Worm (Caenorhabditis elegans): Measurements from ENCODE around the gene D1005.10.

D1005.10 gene

DNA sequence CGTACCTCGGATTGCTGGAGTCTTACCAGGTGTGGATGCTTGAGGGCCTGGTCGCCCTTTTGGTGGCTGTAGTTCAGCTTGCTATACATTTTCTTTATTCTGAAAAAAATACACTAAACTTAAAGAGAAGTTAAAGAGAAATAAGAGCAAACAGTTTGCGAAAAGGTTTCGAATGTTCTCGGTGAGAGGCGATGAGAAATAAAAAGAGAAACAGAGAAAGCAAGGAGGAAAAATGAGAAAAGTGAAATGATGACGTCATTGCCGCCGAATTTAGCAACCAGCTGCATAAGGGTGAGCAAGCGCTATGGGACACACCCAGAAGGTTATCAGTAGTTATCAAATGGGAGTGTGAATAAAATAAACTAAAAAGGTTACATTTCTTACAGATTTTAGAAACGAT is 32.2 kb downstream of the D1005.10 start, which contains the start of gene cebp-1:
Gene cebp-1, minus strand, starts transcription at position 99 of the 400 bp plus-strand sequence.
- TF ChIP-seq him-1 (tag; optimal IDR thresholded peaks at IDR 0.05) (no peak), W03F9.2 (tag; optimal IDR thresholded peaks at IDR 0.05) (peak; percentile 39)

DNA sequence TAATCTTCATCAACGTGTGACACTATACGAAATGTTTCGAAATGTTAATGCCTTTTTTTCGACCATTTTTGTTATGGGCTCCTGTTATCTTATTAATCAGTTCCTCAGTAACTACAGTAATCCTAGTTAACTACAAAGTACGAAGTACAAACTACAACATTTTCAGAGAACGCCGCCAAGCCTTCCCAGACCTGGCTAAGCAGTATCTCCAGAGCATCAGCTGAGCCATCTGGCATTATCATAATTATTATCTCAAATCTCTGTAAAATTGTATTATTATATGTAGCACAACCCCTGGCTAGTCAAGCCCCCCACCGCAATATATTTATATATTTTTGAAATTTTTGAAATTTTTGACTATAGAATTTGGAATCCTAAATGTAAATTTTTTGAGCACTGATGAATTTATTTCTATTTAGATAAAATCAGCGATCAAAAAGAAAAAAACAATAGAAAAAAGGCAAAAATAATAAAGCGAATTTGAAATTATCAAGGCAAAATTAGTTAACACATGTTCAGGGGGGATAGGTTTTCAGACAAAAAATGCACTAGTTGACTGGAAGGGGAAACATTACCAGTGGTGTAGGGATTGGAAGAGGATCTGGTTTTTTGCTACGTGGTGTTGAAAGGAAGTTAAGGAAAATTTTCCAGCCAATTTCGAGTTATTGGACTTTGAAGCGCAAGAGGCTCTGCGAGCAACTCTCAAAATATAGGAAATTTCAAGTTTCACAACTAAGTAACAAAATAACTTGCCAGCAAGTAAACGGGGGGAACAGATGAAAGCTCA is 34.0 kb downstream of the D1005.10 start:
- TF ChIP-seq him-1 (tag; optimal IDR thresholded peaks at IDR 0.05): no peak
- TF ChIP-seq dao-5 (tag; optimal IDR thresholded peaks at IDR 0.05): no peak
- TF ChIP-seq W03F9.2 (tag; optimal IDR thresholded peaks at IDR 0.05): no peak

DNA sequence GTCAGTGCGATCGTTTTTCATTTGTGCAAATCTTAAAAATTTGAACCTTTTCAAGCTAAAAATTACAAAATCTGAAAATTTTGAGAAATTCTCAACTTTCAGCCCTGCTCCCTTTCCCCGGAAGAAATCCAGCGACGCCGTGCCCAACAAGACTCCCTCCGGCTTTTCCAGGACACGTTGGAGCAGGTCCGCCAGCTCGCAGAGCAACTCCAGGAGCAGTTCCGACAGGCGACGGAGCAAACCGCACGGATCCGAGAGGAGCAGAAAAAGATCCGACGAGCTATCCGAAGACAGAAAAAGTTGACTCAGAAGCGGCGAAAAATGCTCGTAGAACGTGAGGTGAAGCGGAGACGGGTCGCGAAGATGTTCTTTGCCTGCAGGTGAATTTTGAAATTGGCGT is 34.7 kb downstream of the D1005.10 start:
- TF ChIP-seq dao-5 (tag; optimal IDR thresholded peaks at IDR 0.05) (no peak), him-1 (tag; optimal IDR thresholded peaks at IDR 0.05) (no peak), W03F9.2 (tag; optimal IDR thresholded peaks at IDR 0.05) (no peak)

DNA sequence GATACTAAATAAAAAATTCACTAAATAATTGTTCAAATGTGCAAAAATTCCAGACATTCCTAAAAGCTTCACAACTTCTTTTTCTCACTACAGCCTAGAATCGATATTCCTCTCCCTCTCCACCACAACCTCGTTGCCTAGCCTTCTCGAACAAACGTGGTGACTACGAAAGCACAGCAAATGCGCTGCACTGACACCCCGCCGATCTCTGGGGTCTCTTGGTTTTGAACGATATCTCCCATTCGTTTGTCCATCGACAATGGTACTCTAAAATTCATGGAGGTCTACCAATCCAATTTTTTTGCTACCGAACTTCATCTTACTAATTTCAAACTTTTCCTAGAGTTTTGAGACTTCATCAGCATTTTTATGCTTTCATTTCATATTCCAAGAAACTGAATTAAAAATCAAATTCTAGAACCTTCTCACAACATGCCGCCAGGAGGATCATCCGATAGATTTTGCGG is 35.6 kb downstream of the D1005.10 start, which contains the start of gene W05H7.1:
Gene W05H7.1, plus strand, starts transcription at position 417 of the 467 bp plus-strand sequence.
- TF ChIP-seq him-1 (tag; optimal IDR thresholded peaks at IDR 0.05): no peak
- no peak for TF ChIP-seq dao-5 (tag; optimal IDR thresholded peaks at IDR 0.05)
- no peak for TF ChIP-seq W03F9.2 (tag; optimal IDR thresholded peaks at IDR 0.05)

DNA sequence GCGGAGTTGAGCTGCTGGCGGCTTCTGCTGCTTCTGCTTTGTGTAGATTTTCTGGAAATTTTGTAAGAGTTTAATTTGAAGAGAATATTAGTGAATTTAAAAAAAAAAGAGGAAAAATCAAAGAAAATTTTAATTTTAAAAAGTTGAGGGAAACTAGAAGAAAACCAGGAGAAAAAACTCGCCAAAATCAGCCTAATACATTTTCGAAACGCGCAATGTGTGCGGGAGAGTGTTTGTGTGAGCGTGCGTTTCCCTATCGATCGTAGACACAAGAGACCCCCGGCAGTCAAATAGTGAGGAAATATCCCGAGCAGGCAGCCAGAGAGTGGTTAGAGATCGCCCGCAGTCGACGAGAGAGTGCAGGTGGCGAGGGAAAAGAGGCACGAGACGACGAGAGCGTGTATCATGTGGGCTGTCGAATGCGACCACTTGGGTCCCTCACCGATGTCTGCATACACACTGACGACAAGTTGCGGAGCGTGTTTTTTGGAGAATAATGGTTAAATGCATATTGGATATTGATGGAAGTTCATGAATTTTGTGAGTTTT is 39.3 kb downstream of the D1005.10 start, which contains the start of gene zfp-3:
Gene zfp-3, minus strand, starts transcription at position 51 of the 549 bp plus-strand sequence.
- peak; percentile 62 for TF ChIP-seq dao-5 (tag; optimal IDR thresholded peaks at IDR 0.05)
- TF ChIP-seq him-1 (tag; optimal IDR thresholded peaks at IDR 0.05): peak; percentile 80
- peak; percentile 72 for TF ChIP-seq W03F9.2 (tag; optimal IDR thresholded peaks at IDR 0.05)

DNA sequence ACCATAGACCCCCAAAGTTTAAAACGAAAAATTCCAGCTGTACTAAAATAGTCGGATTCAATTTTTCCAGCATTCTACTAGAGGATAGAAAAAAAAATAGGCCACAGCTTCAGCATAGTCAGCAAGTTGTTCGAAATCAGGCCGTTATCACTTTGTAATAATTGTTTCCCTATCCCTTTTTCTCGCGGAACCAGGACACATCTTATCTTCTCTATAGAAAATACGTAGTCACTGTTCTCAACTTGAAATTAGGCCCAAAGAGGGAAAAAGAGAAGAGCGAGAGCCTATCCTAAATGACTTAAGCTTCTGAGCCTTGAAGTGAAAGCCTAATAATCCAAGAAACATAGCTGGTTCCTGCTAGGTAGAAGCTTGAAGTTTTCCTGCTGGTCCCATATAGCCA is 40.3 kb downstream of the D1005.10 start:
- no peak for TF ChIP-seq him-1 (tag; optimal IDR thresholded peaks at IDR 0.05)
- no peak for TF ChIP-seq W03F9.2 (tag; optimal IDR thresholded peaks at IDR 0.05)
- TF ChIP-seq dao-5 (tag; optimal IDR thresholded peaks at IDR 0.05): no peak

DNA sequence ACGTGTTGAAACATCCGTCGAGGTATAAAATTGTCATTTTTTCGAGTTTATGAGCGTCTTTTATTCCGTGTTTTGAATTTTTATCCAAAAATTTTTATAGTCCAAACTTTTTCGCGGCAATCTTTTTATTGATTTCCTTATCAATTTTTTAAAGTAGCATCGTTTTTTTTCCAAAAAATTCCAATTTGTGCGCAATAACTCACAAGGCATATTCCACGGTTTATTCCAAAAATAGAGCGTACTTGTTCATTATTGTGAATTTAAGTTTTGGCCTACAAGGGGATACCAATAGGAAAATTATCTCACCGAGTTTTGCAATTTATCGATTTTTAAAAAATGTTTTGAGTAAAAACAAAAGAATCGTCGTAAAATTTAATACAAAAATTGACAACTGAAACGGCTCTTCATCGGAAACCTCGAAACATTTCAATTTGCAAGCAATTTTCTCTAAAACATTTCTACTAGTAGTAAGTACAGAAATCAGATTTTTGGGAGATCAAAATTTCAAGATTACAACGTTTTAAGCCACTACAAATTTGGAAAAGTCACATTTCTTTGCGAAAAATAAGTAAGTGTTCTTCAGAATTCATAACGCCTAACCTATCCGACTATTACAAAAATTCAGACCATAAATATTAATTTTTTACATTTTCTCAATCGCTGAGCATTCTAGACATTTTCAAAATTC is 42.3 kb downstream of the D1005.10 start:
- no peak for TF ChIP-seq dao-5 (tag; optimal IDR thresholded peaks at IDR 0.05)
- TF ChIP-seq W03F9.2 (tag; optimal IDR thresholded peaks at IDR 0.05): no peak
- TF ChIP-seq him-1 (tag; optimal IDR thresholded peaks at IDR 0.05): no peak

DNA sequence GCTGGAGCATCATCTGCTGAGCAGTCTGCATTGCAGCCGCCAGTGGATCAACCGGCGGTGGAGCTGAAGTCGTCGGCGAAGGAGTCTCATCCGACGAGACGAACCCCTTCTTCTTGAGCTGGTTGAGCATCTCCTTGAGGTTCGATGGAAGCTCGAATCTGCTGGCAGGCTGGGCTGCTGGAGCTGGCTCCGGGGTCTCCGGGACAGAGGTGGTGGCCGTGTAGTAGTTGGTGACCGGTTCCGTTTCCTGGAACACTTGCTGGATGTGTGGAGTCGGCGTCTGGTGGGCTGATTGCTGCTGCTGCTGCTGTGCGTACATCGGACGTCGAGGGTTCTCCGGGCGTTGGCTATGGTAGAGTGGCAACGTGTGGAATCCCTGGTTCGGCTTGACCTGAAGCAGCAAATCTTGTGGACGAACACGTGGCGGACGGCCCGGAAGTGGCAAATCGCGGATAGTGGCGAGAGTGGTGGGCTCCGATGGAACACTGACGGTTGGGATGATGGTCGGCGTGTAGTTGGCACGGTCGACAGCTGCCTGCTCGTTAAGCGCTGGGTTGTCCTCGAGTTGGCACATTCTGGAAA is 44.3 kb downstream of the D1005.10 start:
- TF ChIP-seq him-1 (tag; optimal IDR thresholded peaks at IDR 0.05) (no peak), dao-5 (tag; optimal IDR thresholded peaks at IDR 0.05) (no peak), W03F9.2 (tag; optimal IDR thresholded peaks at IDR 0.05) (no peak)

DNA sequence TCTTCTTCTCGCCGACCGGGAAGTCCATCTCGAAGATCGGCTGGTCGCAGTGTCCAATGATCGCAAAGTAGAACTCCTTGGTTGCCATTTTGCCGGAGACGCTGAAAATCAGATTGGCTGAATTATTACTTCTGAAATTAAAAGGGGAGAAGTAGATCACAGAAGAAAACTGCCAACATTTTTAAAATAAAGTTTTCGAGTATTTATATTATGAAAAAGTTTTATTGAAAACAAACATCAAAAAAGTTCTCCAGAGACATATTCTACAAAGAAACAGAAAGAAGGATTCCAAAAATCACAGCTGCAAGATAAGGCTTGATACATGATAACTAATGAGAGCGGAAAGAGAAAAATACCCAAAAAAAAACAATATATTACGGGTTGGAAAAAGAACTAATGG is 45.8 kb downstream of the D1005.10 start, which contains the start of gene sedl-1:
Gene sedl-1, minus strand, starts transcription at position 101 of the 400 bp plus-strand sequence.
- TF ChIP-seq him-1 (tag; optimal IDR thresholded peaks at IDR 0.05) (no peak), dao-5 (tag; optimal IDR thresholded peaks at IDR 0.05) (no peak), W03F9.2 (tag; optimal IDR thresholded peaks at IDR 0.05) (no peak)

DNA sequence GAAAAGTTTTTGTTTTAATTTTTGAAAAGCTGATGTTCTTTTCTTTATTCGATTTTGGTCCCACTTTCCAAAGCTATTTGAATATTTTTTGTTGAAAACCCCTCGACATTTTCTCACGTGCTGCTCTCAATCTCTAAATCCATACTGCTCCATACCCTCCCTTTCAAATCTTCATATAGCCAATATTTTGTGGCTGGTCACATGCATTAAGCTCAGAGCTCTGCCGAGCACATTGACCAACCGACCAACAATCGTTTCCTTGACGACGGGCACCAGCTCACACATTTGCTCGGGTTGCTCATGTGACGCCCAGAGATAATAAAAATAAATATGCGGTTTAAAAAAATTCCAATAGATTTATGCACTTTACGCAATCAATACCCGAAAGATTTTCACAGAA is 47.1 kb downstream of the D1005.10 start:
- no peak for TF ChIP-seq dao-5 (tag; optimal IDR thresholded peaks at IDR 0.05)
- no peak for TF ChIP-seq him-1 (tag; optimal IDR thresholded peaks at IDR 0.05)
- TF ChIP-seq W03F9.2 (tag; optimal IDR thresholded peaks at IDR 0.05): no peak

DNA sequence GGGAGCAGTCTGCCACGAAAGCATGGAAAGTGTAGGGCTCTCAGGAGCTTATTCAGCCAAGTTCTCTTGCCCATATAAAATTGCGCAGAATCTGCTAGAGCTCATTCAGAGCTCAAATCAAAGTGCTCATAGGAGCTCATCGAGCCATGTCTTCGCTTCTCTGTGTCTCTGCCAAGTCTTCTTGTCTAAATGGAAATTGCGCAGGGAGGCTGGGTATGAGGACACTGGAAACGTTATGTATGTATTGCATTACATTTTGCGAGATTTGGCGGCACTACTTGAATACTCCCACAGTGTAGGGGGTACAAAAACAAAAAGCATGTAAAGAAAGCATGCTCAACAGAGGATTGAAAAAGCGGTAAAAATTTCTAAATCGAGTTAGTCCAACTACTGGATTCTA is 48.9 kb downstream of the D1005.10 start:
- TF ChIP-seq him-1 (tag; optimal IDR thresholded peaks at IDR 0.05) (no peak), dao-5 (tag; optimal IDR thresholded peaks at IDR 0.05) (no peak), W03F9.2 (tag; optimal IDR thresholded peaks at IDR 0.05) (no peak)

Measured in whole organism, L4/young adult.